Worm (Caenorhabditis elegans) whole organism, L4 larva: Measurements from ENCODE around the gene F43G6.17.

Experiments used
- D1046.2 ChIP-seq: fragments of 200-800 bp; sonication (Bioruptor generic); IDR thresholded peaks from 2 replicates; pipeline ENCODE4 v1.3.6; 2022; ENCODE audit warnings: missing genetic modification characterization, missing compliant biosample characterization
- F26F4.8 ChIP-seq: fragments of 200-800 bp; sonication (Bioruptor generic); conservative IDR thresholded peaks from 2 replicates; pipeline ENCODE4 v1.3.6; 2022; ENCODE audit warnings: missing genetic modification characterization, missing compliant biosample characterization
- T20F7.1 ChIP-seq: fragments of 200-800 bp; sonication (Bioruptor generic); optimal IDR thresholded peaks from 2 replicates; lab custom pipeline; 2018; ENCODE audit warnings: mild to moderate bottlenecking, missing genetic modification characterization, missing compliant biosample characterization
- T26A8.4 ChIP-seq: fragments of 200-800 bp; sonication (Bioruptor generic); IDR thresholded peaks from 2 replicates; pipeline ENCODE4 v1.3.6; 2022; ENCODE audit warnings: missing genetic modification characterization, missing compliant biosample characterization
- Y105C5A.15 ChIP-seq: fragments of 200-800 bp; sonication (Bioruptor generic); IDR thresholded peaks from 2 replicates; pipeline ENCODE4 v1.3.6; 2022; ENCODE audit warnings: missing genetic modification characterization, missing compliant biosample characterization
- Y48G9A.11 ChIP-seq: fragments of 200-800 bp; sonication (Bioruptor generic); IDR thresholded peaks from 2 replicates; pipeline ENCODE4 v1.3.6; 2022; ENCODE audit warnings: missing genetic modification reagents, missing genetic modification characterization, missing compliant biosample characterization
- ZK546.5 ChIP-seq, 2 experiments: sonication (generic microtip); optimal IDR thresholded peaks; 2 replicates each; lab custom pipeline; 2017; ENCODE audit warnings: missing biosample characterization in 2 of 2, missing genetic modification characterization in 2 of 2
- aha-1 ChIP-seq: fragments of 150-350 bp; peaks from one replicate; lab custom pipeline; 2014; ENCODE audit warnings: missing biosample characterization, missing genetic modification characterization
- aly-2 ChIP-seq: sonication (generic microtip); optimal IDR thresholded peaks from 2 replicates; lab custom pipeline; 2018; ENCODE audit warnings: missing biosample characterization, missing genetic modification characterization
- ama-1 ChIP-seq: fragments of 150-350 bp; optimal IDR thresholded peaks from 2 replicates; lab custom pipeline; 2014; ENCODE audit warnings: inconsistent platforms, mixed read lengths
- arid-1 ChIP-seq: fragments of 200-800 bp; sonication (Bioruptor generic); conservative IDR thresholded peaks from 2 replicates; pipeline ENCODE4 v1.3.6; 2022; ENCODE audit warnings: missing genetic modification reagents, missing genetic modification characterization, missing compliant biosample characterization
- attf-4 ChIP-seq: sonication (generic microtip); optimal IDR thresholded peaks from 3 replicates; lab custom pipeline; 2017; ENCODE audit warnings: missing biosample characterization, missing genetic modification characterization
- ceh-20 ChIP-seq: fragments of 200-800 bp; sonication (Bioruptor generic); IDR thresholded peaks from 2 replicates; pipeline ENCODE4 v1.3.6; 2022; ENCODE audit warnings: missing genetic modification reagents, missing genetic modification characterization, missing compliant biosample characterization
- ces-1 ChIP-seq: fragments of 150-350 bp; sonication (generic microtip); optimal IDR thresholded peaks from 4 replicates; lab custom pipeline; 2014; ENCODE audit warnings: missing biosample characterization, missing genetic modification reagents, missing genetic modification characterization
- ctbp-1 ChIP-seq: fragments of 200-800 bp; sonication (Bioruptor generic); IDR thresholded peaks from 2 replicates; pipeline ENCODE4 v1.3.6; 2022; ENCODE audit warnings: missing genetic modification reagents, missing genetic modification characterization, missing compliant biosample characterization
- daf-12 ChIP-seq: fragments of 150-350 bp; optimal IDR thresholded peaks from 2 replicates; lab custom pipeline; 2014; ENCODE audit warnings: missing biosample characterization, missing genetic modification reagents, missing genetic modification characterization
- daf-19 ChIP-seq: fragments of 200-800 bp; sonication (Bioruptor generic); conservative IDR thresholded peaks from 2 replicates; pipeline ENCODE4 v1.3.6; 2022; ENCODE audit warnings: missing genetic modification characterization, missing compliant biosample characterization
- dmd-6 ChIP-seq: fragments of 200-800 bp; sonication (Bioruptor generic); IDR thresholded peaks from 2 replicates; pipeline ENCODE4 v1.3.6; 2022; ENCODE audit warnings: missing genetic modification reagents, missing genetic modification characterization, missing compliant biosample characterization
- dpl-1 ChIP-seq: fragments of 150-350 bp; optimal IDR thresholded peaks from 2 replicates; lab custom pipeline; 2014; ENCODE audit warnings: missing biosample characterization, missing genetic modification reagents, missing genetic modification characterization
- egl-43 ChIP-seq: fragments of 200-800 bp; sonication (Bioruptor generic); IDR thresholded peaks from 2 replicates; pipeline ENCODE4 v1.3.6; 2022; ENCODE audit warnings: missing genetic modification reagents, missing genetic modification characterization, missing compliant biosample characterization
- hif-1 ChIP-seq, 2 experiments: sonication (generic microtip); optimal IDR thresholded peaks; 2 replicates each; lab custom pipeline; 2016 to 2017; ENCODE audit warnings: missing compliant biosample characterization in 2 of 2, missing genetic modification characterization in 2 of 2, missing genetic modification reagents in 2 of 2, missing genotype in 2 of 2, mild to moderate bottlenecking in 1 of 2
- hlh-11 ChIP-seq: fragments of 200-800 bp; sonication (Bioruptor generic); optimal IDR thresholded peaks from 2 replicates; lab custom pipeline; 2018; ENCODE audit warnings: mild to moderate bottlenecking, missing genetic modification characterization, missing compliant biosample characterization
- hlh-30 ChIP-seq: sonication (generic microtip); optimal IDR thresholded peaks from 2 replicates; lab custom pipeline; 2017; ENCODE audit warnings: antibody characterized with exemption, mild to moderate bottlenecking, missing genetic modification characterization, missing compliant biosample characterization; ENCODE audit not compliant: insufficient read depth
- hmg-1.1 ChIP-seq: fragments of 200-800 bp; sonication (Bioruptor generic); IDR thresholded peaks from 2 replicates; pipeline ENCODE4 v1.3.6; 2022; ENCODE audit warnings: missing genetic modification reagents, missing genetic modification characterization, missing compliant biosample characterization
- lim-7 ChIP-seq: fragments of 200-800 bp; sonication (Bioruptor generic); IDR thresholded peaks from 2 replicates; pipeline ENCODE4 v1.3.6; 2022; ENCODE audit warnings: missing genetic modification characterization, missing compliant biosample characterization
- lin-15B ChIP-seq: fragments of 150-350 bp; sonication (generic microtip); optimal IDR thresholded peaks from 3 replicates; lab custom pipeline; 2014; ENCODE audit warnings: missing biosample characterization, missing genetic modification characterization
- lin-29 ChIP-seq: fragments of 200-800 bp; sonication (Bioruptor generic); IDR thresholded peaks from 2 replicates; pipeline ENCODE4 v1.3.6; 2022; ENCODE audit warnings: missing genetic modification reagents, missing genetic modification characterization, missing compliant biosample characterization
- lin-39 ChIP-seq: fragments of 150-350 bp; optimal IDR thresholded peaks from 2 replicates; lab custom pipeline; 2014; ENCODE audit warnings: missing biosample characterization, missing genetic modification reagents, missing genetic modification characterization
- lsy-2 ChIP-seq, 2 experiments: fragments of 150-350 bp in 1 of 2; sonication (generic microtip) in 1 of 2; optimal IDR thresholded peaks; 2 replicates each; lab custom pipeline; 2014 to 2017; ENCODE audit warnings: missing biosample characterization in 2 of 2, missing genetic modification characterization in 2 of 2
- madf-9 ChIP-seq: fragments of 200-800 bp; sonication (Bioruptor generic); conservative IDR thresholded peaks from 2 replicates; pipeline ENCODE4 v1.3.6; 2022; ENCODE audit warnings: missing genetic modification reagents, missing genetic modification characterization, missing compliant biosample characterization
- mdt-29 ChIP-seq: fragments of 200-800 bp; sonication (Bioruptor generic); IDR thresholded peaks from 2 replicates; pipeline ENCODE4 v1.3.6; 2022; ENCODE audit warnings: missing genetic modification reagents, missing genetic modification characterization, missing compliant biosample characterization
- mes-2 ChIP-seq: sonication (generic microtip); optimal IDR thresholded peaks from 2 replicates; lab custom pipeline; 2016; ENCODE audit warnings: missing genotype, mild to moderate bottlenecking, missing genetic modification characterization, missing compliant biosample characterization; ENCODE audit not compliant: poor library complexity, severe bottlenecking
- mxl-2 ChIP-seq: fragments of 200-800 bp; sonication (Bioruptor generic); conservative IDR thresholded peaks from 2 replicates; pipeline ENCODE4 v1.3.6; 2022; ENCODE audit warnings: missing genetic modification reagents, missing genetic modification characterization, missing compliant biosample characterization
- nhr-11 ChIP-seq: fragments of 150-350 bp; optimal IDR thresholded peaks from 2 replicates; lab custom pipeline; 2014; ENCODE audit warnings: missing biosample characterization, missing genetic modification characterization
- nhr-237 ChIP-seq: sonication (generic microtip); optimal IDR thresholded peaks from 2 replicates; lab custom pipeline; 2017; ENCODE audit warnings: missing biosample characterization, missing genetic modification characterization
- nhr-25 ChIP-seq: sonication (generic microtip); optimal IDR thresholded peaks from 2 replicates; lab custom pipeline; 2017; ENCODE audit warnings: missing genetic modification characterization, mild to moderate bottlenecking, missing compliant biosample characterization, antibody characterized with exemption, moderate library complexity, borderline replicate concordance; ENCODE audit not compliant: insufficient read depth
- nhr-41 ChIP-seq: fragments of 200-800 bp; sonication (Bioruptor generic); IDR thresholded peaks from 2 replicates; pipeline ENCODE4 v1.3.6; 2022; ENCODE audit warnings: missing genetic modification reagents, missing genetic modification characterization, missing compliant biosample characterization
- nhr-42 ChIP-seq: fragments of 200-800 bp; sonication (Bioruptor generic); IDR thresholded peaks from 2 replicates; pipeline ENCODE4 v1.3.6; 2022; ENCODE audit warnings: missing genetic modification characterization, missing compliant biosample characterization
- pha-4 ChIP-seq, 2 experiments: fragments of 150-350 bp in 1 of 2; fragments of 200-800 bp in 1 of 2; sonication (Bioruptor generic) in 1 of 2; IDR thresholded peaks in 1 of 2; optimal IDR thresholded peaks in 1 of 2; 2 replicates each; pipeline versions ENCODE4 v1.3.6 to Lab custom; 2014 to 2022; ENCODE audit warnings: missing genetic modification characterization in 2 of 2, missing genetic modification reagents in 2 of 2, missing biosample characterization in 1 of 2, missing compliant biosample characterization in 1 of 2
- php-3 ChIP-seq: fragments of 200-800 bp; sonication (Bioruptor generic); IDR thresholded peaks from 2 replicates; pipeline ENCODE4 v1.3.6; 2022; ENCODE audit warnings: missing genetic modification reagents, missing genetic modification characterization, missing compliant biosample characterization
- pqm-1 ChIP-seq: sonication (generic microtip); optimal IDR thresholded peaks from 2 replicates; lab custom pipeline; 2017; ENCODE audit warnings: missing biosample characterization, missing genetic modification characterization
- sdz-12 ChIP-seq: fragments of 200-800 bp; sonication (Bioruptor generic); optimal IDR thresholded peaks from 2 replicates; lab custom pipeline; 2018; ENCODE audit warnings: mild to moderate bottlenecking, missing genetic modification characterization, missing compliant biosample characterization
- tra-1 ChIP-seq: fragments of 200-800 bp; sonication (Bioruptor generic); IDR thresholded peaks from 2 replicates; pipeline ENCODE4 v1.3.6; 2022; ENCODE audit warnings: missing genetic modification reagents, missing genetic modification characterization, missing compliant biosample characterization
- unc-39 ChIP-seq: sonication (generic microtip); optimal IDR thresholded peaks from 2 replicates; lab custom pipeline; 2017; ENCODE audit warnings: missing biosample characterization, missing genetic modification characterization
- unc-62 ChIP-seq, 3 experiments: fragments of 150-350 bp in 1 of 3; sonication (generic microtip); optimal IDR thresholded peaks in 2 of 3; peaks in 1 of 3; 1 replicate in 1 of 3; 2 replicates in 2 of 3; lab custom pipeline; 2014 to 2017; ENCODE audit warnings: missing biosample characterization in 3 of 3, missing genetic modification characterization in 3 of 3, missing genetic modification reagents in 3 of 3, missing genotype in 1 of 3

F43G6.17 gene

ce11 chrII:11802451-11802850, at the start of gene F43G6.17:
TSS of gene F43G6.17 (plus strand) at chrII:11802751.
- TF ChIP-seq hlh-11 = no peak
- TF ChIP-seq F26F4.8 (GFP tag; lab: Robert Waterston, UW) = no peak
- no peak for TF ChIP-seq lin-39 (tag; lab: Kevin White, UChicago)
- TF ChIP-seq php-3 (GFP tag; lab: Robert Waterston, UW) = no peak
- TF ChIP-seq pqm-1 (tag; lab: Kevin White, UChicago) = peak; percentile 3

DNA sequence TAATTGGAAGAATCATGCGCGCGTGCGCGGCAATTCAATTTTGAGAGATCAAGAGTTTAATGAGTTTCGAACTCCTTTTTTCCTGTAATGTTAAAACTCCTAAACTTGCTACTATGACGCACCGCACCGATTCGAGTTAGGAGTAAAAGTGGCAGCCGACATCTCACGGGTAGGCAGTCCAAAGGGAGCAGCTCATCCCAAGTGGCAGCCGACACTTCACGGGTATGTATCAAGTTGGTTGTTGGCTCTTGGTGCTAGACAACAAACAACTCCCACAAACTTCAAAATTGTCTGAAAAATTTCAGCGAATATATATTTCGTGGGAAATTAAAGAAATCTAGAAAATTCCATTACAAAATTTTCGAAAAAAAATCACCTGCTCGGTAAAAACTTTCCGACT, 49.4 kb upstream of the F43G6.17 start:
- TF ChIP-seq sdz-12 (no peak), Y48G9A.11 (GFP tag; lab: Robert Waterston, UW) (no peak), daf-12 (tag; lab: Kevin White, UChicago) (no peak), unc-39 (tag; lab: Kevin White, UChicago) (no peak), T20F7.1 (no peak), aha-1 (tag; lab: Kevin White, UChicago) (peak; percentile 88), egl-43 (0 out of 2 replicates have a peak, but pooled peaks have one; percentile 17)

DNA sequence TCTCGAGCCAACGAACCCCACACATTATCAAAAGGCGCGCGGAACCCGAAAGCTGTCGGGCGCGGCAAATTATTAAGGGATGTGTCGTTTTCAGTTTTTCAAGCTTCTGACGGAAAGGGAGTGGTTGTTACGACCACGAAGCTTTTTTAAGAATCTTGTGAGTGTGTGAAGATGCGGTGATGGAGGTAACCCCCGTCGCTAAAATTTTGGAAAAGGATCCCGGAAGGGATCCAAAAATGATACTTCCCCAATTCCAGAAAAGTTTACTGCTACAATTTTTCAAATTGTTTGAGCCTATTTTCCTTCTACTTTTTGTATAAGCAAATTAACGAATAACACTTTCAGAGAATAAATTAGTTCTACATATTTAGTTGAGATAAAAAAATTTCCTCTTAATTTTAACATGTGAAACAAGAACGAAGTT, 45.9 kb upstream of the F43G6.17 start:
- TF ChIP-seq nhr-42 (peak; percentile 76; the same call in 1 of the 2 replicates), ZK546.5 (tag; optimal IDR thresholded peaks at IDR 0.05; lab: Kevin White, UChicago) (no peak), Y48G9A.11 (GFP tag; lab: Robert Waterston, UW) (peak; percentile 75), ces-1 (no peak), unc-62 (GFP tag; optimal IDR thresholded peaks at IDR 0.05 in 1 of 2; lab: Kevin White, UChicago) (no peak), unc-62 (tag; optimal IDR thresholded peaks at IDR 0.05; lab: Kevin White, UChicago) (no peak), T26A8.4 (GFP tag; lab: Robert Waterston, UW) (peak; percentile 87), mes-2 (tag; lab: Kevin White, UChicago) (no peak), lin-15B (tag; lab: Kevin White, UChicago) (no peak), lin-29 (GFP tag; lab: Robert Waterston, UW) (no peak; the same call in 1 of the 2 replicates), egl-43 (peak; percentile 84), pha-4 (GFP tag; IDR thresholded peaks at IDR 0.05; lab: Robert Waterston, UW) (peak; percentile 87), pha-4 (tag; optimal IDR thresholded peaks at IDR 0.05; lab: Kevin White, UChicago) (peak; percentile 75), mdt-29 (GFP tag; lab: Robert Waterston, UW) (peak; percentile 56; the same call in 1 of the 2 replicates), tra-1 (GFP tag; lab: Robert Waterston, UW) (0 out of 2 replicates have a peak, but pooled peaks have one; percentile 43), hmg-1.1 (GFP tag; lab: Robert Waterston, UW) (peak; percentile 79), nhr-25 (tag; lab: Kevin White, UChicago) (no peak), lin-39 (tag; lab: Kevin White, UChicago) (no peak), daf-19 (GFP tag; lab: Robert Waterston, UW) (peak; percentile 95; the same call in 1 of the 2 replicates), mxl-2 (no peak), dpl-1 (no peak), hif-1 (tag; optimal IDR thresholded peaks at IDR 0.05; lab: Kevin White, UChicago) (no peak), arid-1 (GFP tag; lab: Robert Waterston, UW) (0 out of 2 replicates have a peak, but pooled peaks have one; percentile 49), attf-4 (tag; lab: Kevin White, UChicago) (no peak), Y105C5A.15 (GFP tag; lab: Robert Waterston, UW) (no peak), nhr-237 (tag; lab: Kevin White, UChicago) (no peak), D1046.2 (0 out of 2 replicates have a peak, but pooled peaks have one; percentile 40), aha-1 (tag; lab: Kevin White, UChicago) (peak; percentile 99), lsy-2 (tag; optimal IDR thresholded peaks at IDR 0.05; lab: Kevin White, UChicago) (peak in 1 of 2 experiments; percentile 89), madf-9 (GFP tag; lab: Robert Waterston, UW) (0 out of 2 replicates have a peak, but pooled peaks have one; percentile 2), ceh-20 (0 out of 2 replicates have a peak, but pooled peaks have one; percentile 46), sdz-12 (peak; percentile 50), ama-1 (lab: Kevin White, UChicago) (peak; percentile 90), lim-7 (peak; percentile 89), nhr-41 (peak; percentile 89), nhr-11 (tag; lab: Kevin White, UChicago) (no peak), ctbp-1 (GFP tag; lab: Robert Waterston, UW) (peak; percentile 92), hlh-30 (tag; lab: Kevin White, UChicago) (peak; percentile 35), dmd-6 (GFP tag; lab: Robert Waterston, UW) (peak; percentile 69), aly-2 (peak; percentile 39)
